Fruit fly (Drosophila melanogaster) whole organism, embryonic: Measurements from ENCODE around the gene Vha16-5.

ENCODE experiments used
- Atf6 ChIP-seq: fragments of 200-800 bp; sonication (Bioruptor generic); IDR thresholded peaks from 2 replicates; pipeline ENCODE4 v1.3.6; 2022; ENCODE audit warnings: missing biosample characterization, missing genetic modification characterization
- B-H2 ChIP-seq: fragments of 200-800 bp; sonication (Bioruptor generic); optimal IDR thresholded peaks from 2 replicates; lab custom pipeline; 2018; ENCODE audit warnings: missing biosample characterization, mild to moderate bottlenecking, missing genetic modification characterization
- CG12104 ChIP-seq: fragments of 200-800 bp; sonication (Bioruptor generic); optimal IDR thresholded peaks from 3 replicates; lab custom pipeline; 2016; ENCODE audit warnings: missing biosample characterization, missing genetic modification characterization
- CG12659 ChIP-seq: fragments of 200-800 bp; sonication (Bioruptor generic); optimal IDR thresholded peaks from 3 replicates; lab custom pipeline; 2017; ENCODE audit warnings: mild to moderate bottlenecking, missing biosample characterization, missing genetic modification reagents, missing genetic modification characterization
- CG12744 ChIP-seq: fragments of 200-800 bp; sonication (Bioruptor generic); optimal IDR thresholded peaks from 2 replicates; lab custom pipeline; 2016; ENCODE audit warnings: missing biosample characterization, missing genetic modification characterization
- CG13287 ChIP-seq: fragments of 200-800 bp; sonication (Bioruptor generic); IDR thresholded peaks from 2 replicates; pipeline ENCODE4 v1.3.6; 2022; ENCODE audit warnings: missing biosample characterization, missing genetic modification characterization; ENCODE audit not compliant: partially characterized antibody
- CG13894 ChIP-seq: fragments of 200-800 bp; sonication (Bioruptor generic); optimal IDR thresholded peaks from 3 replicates; lab custom pipeline; 2018; ENCODE audit warnings: missing biosample characterization, mild to moderate bottlenecking, missing genetic modification characterization, moderate library complexity
- CG14667 ChIP-seq: fragments of 200-800 bp; sonication (Bioruptor generic); IDR thresholded peaks from 2 replicates; pipeline ENCODE4 v1.3.6; 2022; ENCODE audit warnings: missing biosample characterization, missing genetic modification characterization
- CG15479 ChIP-seq: fragments of 200-800 bp; sonication (Bioruptor generic); optimal IDR thresholded peaks from 3 replicates; lab custom pipeline; 2019; ENCODE audit warnings: missing biosample characterization, mild to moderate bottlenecking, missing genetic modification characterization, moderate library complexity
- CG15514 ChIP-seq: fragments of 200-800 bp; sonication (Bioruptor generic); optimal IDR thresholded peaks from 3 replicates; lab custom pipeline; 2017; ENCODE audit warnings: missing biosample characterization, missing genetic modification characterization, mild to moderate bottlenecking, moderate library complexity, missing genetic modification reagents
- CG17568 ChIP-seq: fragments of 200-800 bp; sonication (Bioruptor generic); optimal IDR thresholded peaks from 2 replicates; lab custom pipeline; 2018; ENCODE audit warnings: missing biosample characterization, mild to moderate bottlenecking, missing genetic modification characterization, moderate library complexity
- CG17912 ChIP-seq: fragments of 200-800 bp; sonication (Bioruptor generic); optimal IDR thresholded peaks from 2 replicates; lab custom pipeline; 2018; ENCODE audit warnings: missing biosample characterization, mild to moderate bottlenecking, missing genetic modification characterization
- CG18599 ChIP-seq: fragments of 200-800 bp; sonication (Bioruptor generic); optimal IDR thresholded peaks from 3 replicates; lab custom pipeline; 2017; ENCODE audit warnings: missing biosample characterization, missing genetic modification characterization, mild to moderate bottlenecking, moderate library complexity, missing genetic modification reagents
- CG3847 ChIP-seq: fragments of 200-800 bp; sonication (Bioruptor generic); IDR thresholded peaks from 2 replicates; pipeline ENCODE4 v1.3.6; 2022; ENCODE audit warnings: missing biosample characterization, missing genetic modification characterization
- CG42726 ChIP-seq: fragments of 200-800 bp; sonication (Bioruptor generic); IDR thresholded peaks from 2 replicates; pipeline ENCODE4 v1.3.6; 2022; ENCODE audit warnings: missing biosample characterization, missing genetic modification characterization; ENCODE audit not compliant: partially characterized antibody
- CG43689 ChIP-seq: fragments of 200-800 bp; sonication (Bioruptor generic); IDR thresholded peaks from 2 replicates; pipeline ENCODE4 v1.3.6; 2022; ENCODE audit warnings: missing biosample characterization, missing genetic modification characterization
- CG7556 ChIP-seq: fragments of 200-800 bp; sonication (Bioruptor generic); optimal IDR thresholded peaks from 2 replicates; lab custom pipeline; 2017; ENCODE audit warnings: missing biosample characterization, mild to moderate bottlenecking, missing genetic modification characterization
- CG8765 ChIP-seq: fragments of 200-800 bp; sonication (Bioruptor generic); IDR thresholded peaks from 2 replicates; pipeline ENCODE4 v1.3.6; 2022; ENCODE audit warnings: missing biosample characterization, missing genetic modification characterization
- CG9727 ChIP-seq: fragments of 200-800 bp; sonication (Bioruptor generic); optimal IDR thresholded peaks from 3 replicates; lab custom pipeline; 2017; ENCODE audit warnings: missing biosample characterization, mild to moderate bottlenecking, missing genetic modification characterization
- CrebB ChIP-seq: fragments of 200-800 bp; sonication (Bioruptor generic); optimal IDR thresholded peaks from 3 replicates; lab custom pipeline; 2018; ENCODE audit warnings: missing biosample characterization, mild to moderate bottlenecking, missing genetic modification characterization
- D19B ChIP-seq: fragments of 200-800 bp; sonication (Bioruptor generic); optimal IDR thresholded peaks from 2 replicates; lab custom pipeline; 2017; ENCODE audit warnings: missing biosample characterization, mild to moderate bottlenecking, missing genetic modification characterization
- Dbx ChIP-seq: fragments of 200-800 bp; sonication (Bioruptor generic); IDR thresholded peaks from 3 replicates; pipeline ENCODE4 v1.3.6; 2022; ENCODE audit warnings: missing biosample characterization, missing genetic modification characterization
- Dll ChIP-seq: fragments of 200-800 bp; sonication (Bioruptor generic); IDR thresholded peaks from 4 replicates; pipeline ENCODE4 v1.3.6; 2022; ENCODE audit warnings: missing biosample characterization, missing genetic modification characterization; ENCODE audit not compliant: partially characterized antibody
- Doc3 ChIP-seq: fragments of 200-800 bp; sonication (Bioruptor generic); IDR thresholded peaks from 3 replicates; pipeline ENCODE4 v1.3.6; 2022; ENCODE audit warnings: missing biosample characterization, missing genetic modification characterization; ENCODE audit not compliant: partially characterized antibody
- E2f2 ChIP-seq: fragments of 200-800 bp; sonication (Bioruptor generic); IDR thresholded peaks from 2 replicates; pipeline ENCODE4 v1.3.6; 2022; ENCODE audit warnings: missing biosample characterization, missing genetic modification characterization
- Hey ChIP-seq: fragments of 200-800 bp; sonication (Bioruptor generic); optimal IDR thresholded peaks from 3 replicates; lab custom pipeline; 2018; ENCODE audit warnings: missing biosample characterization, mild to moderate bottlenecking, missing genetic modification characterization
- Hmr ChIP-seq: fragments of 200-800 bp; sonication (Bioruptor generic); optimal IDR thresholded peaks from 3 replicates; lab custom pipeline; 2017; ENCODE audit warnings: mild to moderate bottlenecking, missing biosample characterization, missing genetic modification reagents, missing genetic modification characterization
- Hsf ChIP-seq: fragments of 200-800 bp; sonication (Bioruptor generic); optimal IDR thresholded peaks from 3 replicates; lab custom pipeline; 2016; ENCODE audit warnings: missing biosample characterization, missing genetic modification characterization
- Mes4 ChIP-seq: fragments of 200-800 bp; sonication (Bioruptor generic); optimal IDR thresholded peaks from 2 replicates; lab custom pipeline; 2016; ENCODE audit warnings: missing biosample characterization, missing genetic modification characterization
- Poxn ChIP-seq: fragments of 200-800 bp; sonication (Bioruptor generic); IDR thresholded peaks from 2 replicates; pipeline ENCODE4 v1.3.6; 2022; ENCODE audit warnings: missing biosample characterization, missing genetic modification characterization
- Ptx1 ChIP-seq: fragments of 200-800 bp; sonication (Bioruptor generic); IDR thresholded peaks from 2 replicates; pipeline ENCODE4 v1.3.6; 2022; ENCODE audit warnings: missing biosample characterization, missing genetic modification characterization
- Sox100B ChIP-seq: fragments of 200-800 bp; sonication (Bioruptor generic); optimal IDR thresholded peaks from 3 replicates; lab custom pipeline; 2018; ENCODE audit warnings: missing biosample characterization, mild to moderate bottlenecking, missing genetic modification characterization
- Sox102F ChIP-seq: fragments of 200-800 bp; sonication (Bioruptor generic); optimal IDR thresholded peaks from 2 replicates; lab custom pipeline; 2018; ENCODE audit warnings: missing biosample characterization, mild to moderate bottlenecking, missing genetic modification characterization, moderate library complexity
- Spps ChIP-seq: fragments of 200-800 bp; sonication (Bioruptor generic); optimal IDR thresholded peaks from 2 replicates; lab custom pipeline; 2018; ENCODE audit warnings: missing biosample characterization, mild to moderate bottlenecking, missing genetic modification characterization
- Ssrp ChIP-seq: fragments of 200-800 bp; sonication (Bioruptor generic); optimal IDR thresholded peaks from 2 replicates; lab custom pipeline; 2018; ENCODE audit warnings: missing biosample characterization, mild to moderate bottlenecking, missing genetic modification characterization, moderate library complexity
- Xrp1 ChIP-seq: fragments of 200-800 bp; sonication (Bioruptor generic); IDR thresholded peaks from 2 replicates; pipeline ENCODE4 v1.3.6; 2022; ENCODE audit warnings: missing biosample characterization, missing genetic modification characterization
- bigmax ChIP-seq: fragments of 200-800 bp; sonication (Bioruptor generic); optimal IDR thresholded peaks from 2 replicates; lab custom pipeline; 2018; ENCODE audit warnings: missing biosample characterization, mild to moderate bottlenecking, missing genetic modification characterization
- cato ChIP-seq: fragments of 200-800 bp; sonication (Bioruptor generic); optimal IDR thresholded peaks from 2 replicates; lab custom pipeline; 2016; ENCODE audit warnings: missing biosample characterization, missing genetic modification characterization, borderline replicate concordance
- ci ChIP-seq: fragments of 200-800 bp; sonication (Bioruptor generic); IDR thresholded peaks from 3 replicates; pipeline ENCODE4 v1.3.6; 2022; ENCODE audit warnings: missing biosample characterization, missing genetic modification characterization
- da ChIP-seq: fragments of 200-800 bp; sonication (Bioruptor generic); optimal IDR thresholded peaks from 2 replicates; lab custom pipeline; 2016; ENCODE audit warnings: missing biosample characterization, missing genetic modification characterization
- klu ChIP-seq: fragments of 200-800 bp; sonication (Bioruptor generic); IDR thresholded peaks from 2 replicates; pipeline ENCODE4 v1.3.6; 2022; ENCODE audit warnings: missing biosample characterization, missing genetic modification characterization
- lbe ChIP-seq: fragments of 200-800 bp; sonication (Bioruptor generic); optimal IDR thresholded peaks from 2 replicates; lab custom pipeline; 2016; ENCODE audit warnings: missing biosample characterization, mild to moderate bottlenecking, missing genetic modification characterization
- mirr ChIP-seq: fragments of 200-800 bp; sonication (Bioruptor generic); optimal IDR thresholded peaks from 3 replicates; lab custom pipeline; 2018; ENCODE audit warnings: missing biosample characterization, mild to moderate bottlenecking, missing genetic modification characterization
- mld ChIP-seq: fragments of 200-800 bp; sonication (Bioruptor generic); IDR thresholded peaks from 3 replicates; pipeline ENCODE4 v1.3.6; 2022; ENCODE audit warnings: missing biosample characterization, missing genetic modification characterization; ENCODE audit not compliant: partially characterized antibody
- pita ChIP-seq: fragments of 200-800 bp; sonication (Bioruptor generic); optimal IDR thresholded peaks from 2 replicates; lab custom pipeline; 2017; ENCODE audit warnings: missing biosample characterization, mild to moderate bottlenecking, missing genetic modification characterization
- pnt ChIP-seq: fragments of 200-800 bp; sonication (Bioruptor generic); optimal IDR thresholded peaks from 3 replicates; lab custom pipeline; 2016; ENCODE audit warnings: missing biosample characterization, missing genetic modification characterization
- sqz ChIP-seq: fragments of 200-800 bp; sonication (Bioruptor generic); optimal IDR thresholded peaks from 3 replicates; lab custom pipeline; 2018; ENCODE audit warnings: missing biosample characterization, mild to moderate bottlenecking, missing genetic modification characterization
- tna ChIP-seq: fragments of 200-800 bp; sonication (Bioruptor generic); IDR thresholded peaks from 2 replicates; pipeline ENCODE4 v1.3.6; 2022; ENCODE audit warnings: missing biosample characterization, missing genetic modification characterization; ENCODE audit not compliant: partially characterized antibody
- toy ChIP-seq: fragments of 200-800 bp; sonication (Bioruptor generic); IDR thresholded peaks from 2 replicates; pipeline ENCODE4 v1.3.6; 2022; ENCODE audit warnings: missing biosample characterization, missing genetic modification characterization
- vfl ChIP-seq: fragments of 200-800 bp; sonication (Bioruptor generic); optimal IDR thresholded peaks from 2 replicates; lab custom pipeline; 2016; ENCODE audit warnings: missing biosample characterization, missing genetic modification characterization
- zen ChIP-seq: fragments of 200-800 bp; sonication (Bioruptor generic); optimal IDR thresholded peaks from 3 replicates; lab custom pipeline; 2018; ENCODE audit warnings: missing biosample characterization, mild to moderate bottlenecking, missing genetic modification characterization, moderate library complexity

Vha16-5 gene

DNA sequence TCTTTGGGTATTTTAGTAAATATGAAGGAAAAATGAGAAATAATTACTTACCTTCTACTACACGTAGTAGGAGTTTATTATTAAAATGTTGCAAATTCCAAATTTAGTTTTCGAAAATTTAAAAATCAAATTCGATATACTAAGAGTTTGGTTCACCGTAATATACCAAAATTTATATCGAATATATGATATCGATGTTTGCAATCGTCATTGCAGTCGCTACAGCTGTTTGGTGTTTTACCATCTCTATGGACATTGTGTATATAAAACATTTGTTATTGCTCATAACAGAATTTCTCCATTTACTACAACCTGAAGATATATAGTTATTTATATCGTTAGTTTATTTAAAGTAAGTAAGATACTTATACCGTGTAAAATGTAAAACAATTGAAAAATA, 8.1 kb downstream of the Vha16-5 start, which contains the start of gene CG6443 (continued):
- TF ChIP-seq CG15514 (peak; percentile 68), CG17568 (GFP tag; lab: Kevin White, UChicago) (no peak), vfl (GFP tag; lab: Kevin White, UChicago) (no peak), D19B (GFP tag; lab: Kevin White, UChicago) (no peak), pita (no peak), sqz (GFP tag; lab: Kevin White, UChicago) (no peak), mld (GFP tag; lab: Robert Waterston, UW) (no peak), Xrp1 (no peak), zen (tag; lab: Kevin White, UChicago) (no peak), CG18599 (GFP tag; lab: Kevin White, UChicago) (no peak), pnt (GFP tag; lab: Kevin White, UChicago) (no peak), CG42726 (GFP tag; lab: Robert Waterston, UW) (no peak), Sox100B (GFP tag; lab: Kevin White, UChicago) (no peak), Ssrp (tag; lab: Kevin White, UChicago) (no peak), CG43689 (GFP tag; lab: Robert Waterston, UW) (no peak), ci (GFP tag; lab: Robert Waterston, UW) (no peak), klu (no peak), Sox102F (GFP tag; lab: Kevin White, UChicago) (no peak), da (no peak), Hsf (no peak), CG7556 (GFP tag; lab: Kevin White, UChicago) (no peak), Hmr (GFP tag; lab: Kevin White, UChicago) (no peak), bigmax (GFP tag; lab: Kevin White, UChicago) (no peak), CG12744 (GFP tag; lab: Kevin White, UChicago) (no peak), CG3847 (GFP tag; lab: Robert Waterston, UW) (no peak), E2f2 (GFP tag; lab: Robert Waterston, UW) (peak; percentile 89), Spps (tag; lab: Kevin White, UChicago) (no peak), CG12659 (GFP tag; lab: Kevin White, UChicago) (peak; percentile 56), CG13287 (GFP tag; lab: Robert Waterston, UW) (peak; percentile 90), CG9727 (GFP tag; lab: Kevin White, UChicago) (no peak), CG8765 (GFP tag; lab: Robert Waterston, UW) (no peak), Ptx1 (GFP tag; lab: Robert Waterston, UW) (no peak), toy (GFP tag; lab: Robert Waterston, UW) (no peak), CG17912 (GFP tag; lab: Kevin White, UChicago) (no peak), Hey (tag; lab: Kevin White, UChicago) (no peak), CG13894 (tag; lab: Kevin White, UChicago) (no peak), CrebB (tag; lab: Kevin White, UChicago) (no peak), Dbx (GFP tag; lab: Robert Waterston, UW) (no peak), cato (GFP tag; lab: Kevin White, UChicago) (no peak), Mes4 (GFP tag; lab: Kevin White, UChicago) (no peak), CG15479 (GFP tag; lab: Kevin White, UChicago) (no peak), Atf6 (GFP tag; lab: Robert Waterston, UW) (no peak), mirr (GFP tag; lab: Kevin White, UChicago) (no peak), tna (GFP tag; lab: Robert Waterston, UW) (no peak), CG12104 (no peak), B-H2 (GFP tag; lab: Kevin White, UChicago) (no peak), Doc3 (GFP tag; lab: Robert Waterston, UW) (peak; percentile 81), CG14667 (GFP tag; lab: Robert Waterston, UW) (no peak), Dll (GFP tag; lab: Robert Waterston, UW) (peak; percentile 89), lbe (no peak), Poxn (GFP tag; lab: Robert Waterston, UW) (no peak)
